Fruit fly (Drosophila melanogaster) whole organism, wandering third instar larva: Measurements from ENCODE around the gene M6.
A peak's percentile ranks its signal among the peaks of the same experiment; 100 is the strongest.

ENCODE experiments used
- CG32264 ChIP-seq: fragments of 200-800 bp; sonication (Bioruptor generic); optimal IDR thresholded peaks from 2 replicates; lab custom pipeline; 2016; ENCODE audit warnings: missing biosample characterization, missing genetic modification characterization
- CG9705 ChIP-seq: fragments of 200-800 bp; sonication (Bioruptor generic); optimal IDR thresholded peaks from 2 replicates; lab custom pipeline; 2018; ENCODE audit warnings: missing biosample characterization, mild to moderate bottlenecking, missing genetic modification characterization
- CrebA ChIP-seq: fragments of 200-800 bp; sonication (Bioruptor generic); optimal IDR thresholded peaks from 2 replicates; lab custom pipeline; 2016; ENCODE audit warnings: missing biosample characterization, mild to moderate bottlenecking, missing genetic modification characterization, borderline replicate concordance
- Dfd ChIP-seq: fragments of >200 bp; optimal IDR thresholded peaks from 2 replicates; lab custom pipeline; 2017; ENCODE audit warnings: missing biosample characterization, missing genetic modification characterization
- Dif ChIP-seq: fragments of 200-275, 200-300 bp; sonication (Bioruptor generic); optimal IDR thresholded peaks from 2 replicates; lab custom pipeline; 2018; ENCODE audit warnings: missing biosample characterization, missing genetic modification characterization; ENCODE audit not compliant: partially characterized antibody
- GATAd ChIP-seq: sonication (Bioruptor generic); optimal IDR thresholded peaks from 2 replicates; lab custom pipeline; 2016; ENCODE audit warnings: missing biosample characterization, missing genetic modification characterization
- HLH106 ChIP-seq: fragments of 200-800 bp; optimal IDR thresholded peaks from 3 replicates; lab custom pipeline; 2019; ENCODE audit warnings: missing biosample characterization, mild to moderate bottlenecking, missing genetic modification characterization, moderate library complexity
- Hnf4 ChIP-seq: fragments of 200-800 bp; sonication (Bioruptor generic); optimal IDR thresholded peaks from 2 replicates; lab custom pipeline; 2016; ENCODE audit warnings: missing biosample characterization, mild to moderate bottlenecking, missing genetic modification characterization
- Hr78 ChIP-seq: fragments of >200 bp; optimal IDR thresholded peaks from 2 replicates; lab custom pipeline; 2017; ENCODE audit warnings: missing biosample characterization, missing genetic modification characterization
- Jra ChIP-seq: sonication (Bioruptor generic); optimal IDR thresholded peaks from 2 replicates; lab custom pipeline; 2016; ENCODE audit warnings: missing biosample characterization, missing genetic modification characterization
- Myc ChIP-seq: fragments of >200 bp; optimal IDR thresholded peaks from 2 replicates; lab custom pipeline; 2017
- N ChIP-seq: fragments of >200 bp; optimal IDR thresholded peaks from 2 replicates; lab custom pipeline; 2018; ENCODE audit warnings: missing biosample characterization, missing external identifiers, missing genetic modification characterization
- OdsH ChIP-seq: fragments of 200-800 bp; sonication (Bioruptor generic); optimal IDR thresholded peaks from 2 replicates; lab custom pipeline; 2016; ENCODE audit warnings: missing biosample characterization, mild to moderate bottlenecking, missing genetic modification characterization
- Sp1 ChIP-seq: fragments of 200-800 bp; sonication (Bioruptor generic); optimal IDR thresholded peaks from 3 replicates; lab custom pipeline; 2019; ENCODE audit warnings: missing biosample characterization, mild to moderate bottlenecking, missing genetic modification characterization, moderate library complexity
- Vsx2 ChIP-seq: fragments of 200-300, 225-300 bp; sonication (Bioruptor generic); optimal IDR thresholded peaks from 2 replicates; lab custom pipeline; 2018; ENCODE audit warnings: missing biosample characterization, missing genetic modification characterization; ENCODE audit not compliant: partially characterized antibody
- dl ChIP-seq, 2 experiments: fragments of 175-275, 200-275 bp in 1 of 2; fragments of 200-275 bp in 1 of 2; sonication (Bioruptor generic); optimal IDR thresholded peaks; lab custom pipeline; 2018; ENCODE audit warnings: mild to moderate bottlenecking in 2 of 2, missing biosample characterization in 2 of 2, missing genetic modification characterization in 2 of 2, moderate library complexity in 2 of 2; ENCODE audit not compliant: partially characterized antibody in 2 of 2, insufficient read depth in 1 of 2
- foxo ChIP-seq, 2 experiments: fragments of 200-800 bp; sonication (Bioruptor generic); optimal IDR thresholded peaks; 2 replicates in 1 of 2; 3 replicates in 1 of 2; lab custom pipeline; 2016 to 2017; ENCODE audit warnings: missing biosample characterization in 2 of 2, missing genetic modification characterization in 2 of 2
- fru ChIP-seq: fragments of 200-800 bp; sonication (Bioruptor generic); optimal IDR thresholded peaks from 3 replicates; lab custom pipeline; 2016; ENCODE audit warnings: missing biosample characterization, mild to moderate bottlenecking, missing genetic modification characterization
- h ChIP-seq: fragments of 200-800 bp; sonication (Bioruptor generic); optimal IDR thresholded peaks from 3 replicates; lab custom pipeline; 2016; ENCODE audit warnings: missing biosample characterization, mild to moderate bottlenecking, missing genetic modification characterization
- jim ChIP-seq: fragments of 175-275, 200-325 bp; sonication (Bioruptor generic); optimal IDR thresholded peaks from 2 replicates; lab custom pipeline; 2016; ENCODE audit warnings: missing biosample characterization, mild to moderate bottlenecking, missing genetic modification characterization
- lola ChIP-seq: fragments of >200 bp; optimal IDR thresholded peaks from 2 replicates; lab custom pipeline; 2017; ENCODE audit warnings: missing biosample characterization, missing genetic modification characterization
- pan ChIP-seq: fragments of >200 bp; optimal IDR thresholded peaks from 2 replicates; lab custom pipeline; 2017
- psq ChIP-seq: fragments of 200-800 bp; sonication (Bioruptor generic); optimal IDR thresholded peaks from 3 replicates; lab custom pipeline; 2017; ENCODE audit warnings: missing biosample characterization, mild to moderate bottlenecking, missing genetic modification characterization, moderate library complexity
- sage ChIP-seq: fragments of 200-800 bp; sonication (Bioruptor generic); optimal IDR thresholded peaks from 2 replicates; lab custom pipeline; 2016; ENCODE audit warnings: missing biosample characterization, mild to moderate bottlenecking, missing genetic modification characterization
- sv ChIP-seq: fragments of 200-800 bp; sonication (Bioruptor generic); optimal IDR thresholded peaks from 3 replicates; lab custom pipeline; 2016; ENCODE audit warnings: missing biosample characterization, missing genetic modification characterization
- tai ChIP-seq: sonication (Bioruptor generic); optimal IDR thresholded peaks from 2 replicates; lab custom pipeline; 2016; ENCODE audit warnings: missing biosample characterization, missing genetic modification characterization
- usp ChIP-seq: fragments of >200 bp; optimal IDR thresholded peaks from 2 replicates; lab custom pipeline; 2017; ENCODE audit warnings: missing biosample characterization, missing genetic modification characterization

Gene M6

dm6 chr3L:21460149-21460873 lies 47.3 kb upstream of the M6 start:
- peak; percentile 50 for TF ChIP-seq Vsx2 (GFP tag; lab: Kevin White, UChicago)
- peak; percentile 10 for TF ChIP-seq N
- TF ChIP-seq fru (GFP tag; lab: Kevin White, UChicago) = peak; percentile 16
- TF ChIP-seq Dif (GFP tag; lab: Kevin White, UChicago) = peak; percentile 6
- TF ChIP-seq Hr78 (GFP tag; lab: Kevin White, UChicago) = no peak

dm6 chr3L:21462860-21463259 lies 44.8 kb upstream of the M6 start:
- TF ChIP-seq h (GFP tag; lab: Kevin White, UChicago) (no peak), CG32264 (GFP tag; lab: Kevin White, UChicago) (no peak), tai (GFP tag; lab: Kevin White, UChicago) (no peak), HLH106 (no peak), Hr78 (GFP tag; lab: Kevin White, UChicago) (no peak)

- TF ChIP-seq Vsx2 (GFP tag; lab: Kevin White, UChicago) (no peak), HLH106 (no peak), Dfd (GFP tag; lab: Kevin White, UChicago) (peak; percentile 98)
- TF ChIP-seq, all 38 proteins: peak for 1
These were observed 43.4 kb upstream of the M6 start for dm6 chr3L:21464240-21464639.

- TF ChIP-seq CG9705 (GFP tag; lab: Kevin White, UChicago) (no peak), Jra (no peak), foxo (GFP tag; optimal IDR thresholded peaks at IDR 0.05; lab: Kevin White, UChicago) (no peak), Myc (lab: Kevin White, UChicago) (no peak), Hnf4 (GFP tag; lab: Kevin White, UChicago) (no peak), Dif (GFP tag; lab: Kevin White, UChicago) (no peak), jim (GFP tag; lab: Kevin White, UChicago) (no peak), psq (GFP tag; lab: Kevin White, UChicago) (no peak), sage (GFP tag; lab: Kevin White, UChicago) (no peak), GATAd (GFP tag; lab: Kevin White, UChicago) (no peak), pan (no peak), Sp1 (GFP tag; lab: Kevin White, UChicago) (no peak), sv (GFP tag; lab: Kevin White, UChicago) (no peak), usp (GFP tag; lab: Kevin White, UChicago) (no peak), OdsH (no peak), dl (GFP tag; optimal IDR thresholded peaks at IDR 0.05; lab: Kevin White, UChicago; ENCODE audit: insufficient read depth in 1 of 2, partially characterized antibody in 2 of 2) (no peak), CG32264 (GFP tag; lab: Kevin White, UChicago) (no peak), lola (no peak)
These were observed 42.2 kb upstream of the M6 start for dm6 chr3L:21465261-21466112.

dm6 chr3L:21471895-21472294 lies 35.8 kb upstream of the M6 start:
- peak; percentile 93 for TF ChIP-seq Dfd (GFP tag; lab: Kevin White, UChicago)
- TF ChIP-seq CrebA (GFP tag; lab: Kevin White, UChicago) = no peak
- no peak for TF ChIP-seq Dif (GFP tag; lab: Kevin White, UChicago)
- TF ChIP-seq h (GFP tag; lab: Kevin White, UChicago) = no peak
- no peak for TF ChIP-seq Myc (lab: Kevin White, UChicago)
